Fruit fly (Drosophila melanogaster): ENCODE results near the gene p38a.

p38a gene

DNA sequence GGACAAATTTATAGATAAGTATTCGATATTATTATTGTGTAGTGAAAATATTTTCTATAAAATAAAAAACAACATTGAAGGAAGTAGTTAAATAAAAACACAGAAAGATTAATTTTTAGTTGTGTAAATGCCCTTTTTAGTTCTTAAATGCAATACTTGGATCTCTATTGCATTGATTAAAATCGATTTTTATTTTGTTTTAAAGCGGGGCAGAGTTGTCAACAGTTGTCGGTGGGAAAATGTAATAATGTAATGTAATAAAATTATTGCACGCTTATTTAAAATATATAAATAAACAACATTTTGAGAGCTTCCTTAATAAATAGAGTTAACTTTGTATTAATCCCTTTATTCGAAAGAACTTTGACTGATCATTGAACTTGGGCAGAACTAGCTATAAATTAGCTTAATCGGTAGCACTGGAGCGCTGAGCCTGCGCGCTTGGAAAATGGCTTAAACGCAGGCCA is 11.5 kb upstream of the p38a start, which contains the start of gene Apc2 (continued):
- peak; percentile 56; the same call in 1 of the 3 replicates for TF ChIP-seq tgo (GFP tag; IDR thresholded peaks at IDR 0.05)
- no peak for TF ChIP-seq dm (GFP tag; optimal IDR thresholded peaks at IDR 0.05)
- TF ChIP-seq yki (optimal IDR thresholded peaks at IDR 0.05) = no peak
- no peak for TF ChIP-seq Elba2 (GFP tag; optimal IDR thresholded peaks at IDR 0.05)
- TF ChIP-seq CG6272 (GFP tag; IDR thresholded peaks at IDR 0.05) = no peak
- peak; percentile 57 for TF ChIP-seq bcd (GFP tag; optimal IDR thresholded peaks at IDR 0.05)
- TF ChIP-seq CG10565 (GFP tag; optimal IDR thresholded peaks at IDR 0.05) = no peak
- no peak for TF ChIP-seq Antp (GFP tag; optimal IDR thresholded peaks at IDR 0.05)
- no peak for TF ChIP-seq Asciz (GFP tag; optimal IDR thresholded peaks at IDR 0.05)
- TF ChIP-seq Bdp1 (GFP tag; optimal IDR thresholded peaks at IDR 0.05) = peak; percentile 14
- TF ChIP-seq ken (GFP tag; IDR thresholded peaks at IDR 0.05) = peak; percentile 59; the same call in 2 of the 3 replicates
- TF ChIP-seq chm (GFP tag; IDR thresholded peaks at IDR 0.05) = peak; percentile 21; the same call in 1 of the 2 replicates
- peak; percentile 65 for TF ChIP-seq D19A (tag; optimal IDR thresholded peaks at IDR 0.05)
- TF ChIP-seq NK7.1 (GFP tag; optimal IDR thresholded peaks at IDR 0.05) = no peak
- peak; percentile 8 for TF ChIP-seq Ets97D (GFP tag; optimal IDR thresholded peaks at IDR 0.05)
- TF ChIP-seq CG15011 (GFP tag; optimal IDR thresholded peaks at IDR 0.05) = peak; percentile 14
- peak; percentile 36 for TF ChIP-seq HLH54F (GFP tag; optimal IDR thresholded peaks at IDR 0.05)
- no peak for TF ChIP-seq CG17568 (GFP tag; optimal IDR thresholded peaks at IDR 0.05)
- TF ChIP-seq CG6654 (GFP tag; optimal IDR thresholded peaks at IDR 0.05) = no peak
- TF ChIP-seq CrebB (tag; optimal IDR thresholded peaks at IDR 0.05) = no peak
- TF ChIP-seq kah (GFP tag; optimal IDR thresholded peaks at IDR 0.05) = no peak
- TF ChIP-seq ERR (GFP tag; optimal IDR thresholded peaks at IDR 0.05) = no peak
- peak; percentile 77 for TF ChIP-seq BEAF-32 (GFP tag; optimal IDR thresholded peaks at IDR 0.05)
- peak; percentile 57; the same call in 1 of the 2 replicates for TF ChIP-seq CG6689 (GFP tag; IDR thresholded peaks at IDR 0.05)
- peak; percentile 53 for TF ChIP-seq PHDP (tag; optimal IDR thresholded peaks at IDR 0.05)
- peak; percentile 45 for TF ChIP-seq al (GFP tag; IDR thresholded peaks at IDR 0.05)
- TF ChIP-seq CG1024 (GFP tag; IDR thresholded peaks at IDR 0.05) = no peak
- no peak for TF ChIP-seq ATbp (GFP tag; optimal IDR thresholded peaks at IDR 0.05)
- TF ChIP-seq D19B (GFP tag; optimal IDR thresholded peaks at IDR 0.05) = peak; percentile 36
- peak; percentile 64; the same call in 1 of the 2 replicates for TF ChIP-seq CG14441 (GFP tag; IDR thresholded peaks at IDR 0.05)
- no peak for TF ChIP-seq Ravus (GFP tag; IDR thresholded peaks at IDR 0.05)
- peak; percentile 55 for TF ChIP-seq CG8388 (GFP tag; optimal IDR thresholded peaks at IDR 0.05)
- TF ChIP-seq CG33557 (GFP tag; optimal IDR thresholded peaks at IDR 0.05) = peak; percentile 26
- TF ChIP-seq CG30431 (GFP tag; optimal IDR thresholded peaks at IDR 0.05) = no peak
- TF ChIP-seq CG4820 (GFP tag; optimal IDR thresholded peaks at IDR 0.05) = peak; percentile 6
- TF ChIP-seq dysf (GFP tag; IDR thresholded peaks at IDR 0.05) = peak; percentile 64; the same call in 2 of the 3 replicates
- TF ChIP-seq Med (GFP tag) = peak; percentile 77
- no peak for TF ChIP-seq sr (GFP tag; IDR thresholded peaks at IDR 0.05)
- TF ChIP-seq sens-2 (GFP tag; IDR thresholded peaks at IDR 0.05) = no peak
- TF ChIP-seq Deaf1 (tag; optimal IDR thresholded peaks at IDR 0.05) = no peak
- no peak for TF ChIP-seq Neu2 (GFP tag; optimal IDR thresholded peaks at IDR 0.05; ENCODE audit: borderline replicate concordance)
- peak; percentile 89 for TF ChIP-seq CG11560 (tag; IDR thresholded peaks at IDR 0.05)
- 0 out of 3 replicates have a peak, but pooled peaks have one; percentile 19 for TF ChIP-seq Dbx (GFP tag; IDR thresholded peaks at IDR 0.05)
- peak; percentile 60 for TF ChIP-seq Hr3 (GFP tag; optimal IDR thresholded peaks at IDR 0.05)
- peak; percentile 66 for TF ChIP-seq CG10267 (tag; optimal IDR thresholded peaks at IDR 0.05)
- no peak for TF ChIP-seq Hey (tag; optimal IDR thresholded peaks at IDR 0.05)
- TF ChIP-seq Fer2 (tag; optimal IDR thresholded peaks at IDR 0.05) = peak; percentile 42
- peak; percentile 64 for TF ChIP-seq lmd (GFP tag; IDR thresholded peaks at IDR 0.05)
- TF ChIP-seq h (optimal IDR thresholded peaks at IDR 0.05) = no peak
- TF ChIP-seq btn (GFP tag; optimal IDR thresholded peaks at IDR 0.05) = no peak
- peak; percentile 21 for TF ChIP-seq pum (GFP tag; optimal IDR thresholded peaks at IDR 0.05)
- 0 out of 2 replicates have a peak, but pooled peaks have one; percentile 39 for TF ChIP-seq ssp (GFP tag; IDR thresholded peaks at IDR 0.05)
